1 fruit fly cellular context compared by ENCODE assay signal in genomic region chr3R:14288669-14289383, dm6.
TF ChIP-seq lines count a peak whose summit lies in the region.

red (plus strand) TSS chr3R:14289071.

TF ChIP-seq in whole organism, embryonic, 481 proteins besides CTCF, POLR2A, EP300 and RAD21 (continued from another document and continues in another):
- no peak for TF ChIP-seq gfzf (GFP tag; optimal IDR thresholded peaks at IDR 0.05; lab: Kevin White, UChicago)
- TF ChIP-seq Elba2 (GFP tag; optimal IDR thresholded peaks at IDR 0.05; lab: Kevin White, UChicago), result no peak
- no peak for TF ChIP-seq ato (GFP tag; IDR thresholded peaks at IDR 0.05; lab: Robert Waterston, UW; ENCODE audit: partially characterized antibody)
- no peak for TF ChIP-seq Atf3 (GFP tag; optimal IDR thresholded peaks at IDR 0.05; lab: Kevin White, UChicago)
- no peak for TF ChIP-seq kah (GFP tag; optimal IDR thresholded peaks at IDR 0.05; lab: Kevin White, UChicago)
- TF ChIP-seq sr (GFP tag; IDR thresholded peaks at IDR 0.05; lab: Robert Waterston, UW), result no peak
- TF ChIP-seq vfl (GFP tag; optimal IDR thresholded peaks at IDR 0.05; lab: Kevin White, UChicago), result no peak
- peak; percentile 64; the same call in 2 of the 3 replicates for TF ChIP-seq ci (GFP tag; IDR thresholded peaks at IDR 0.05; lab: Robert Waterston, UW)
- peak; percentile 96 for TF ChIP-seq exex (tag; optimal IDR thresholded peaks at IDR 0.05; lab: Kevin White, UChicago)
- no peak for TF ChIP-seq CG10959 (GFP tag; IDR thresholded peaks at IDR 0.05; lab: Robert Waterston, UW)
- TF ChIP-seq Ssrp (tag; optimal IDR thresholded peaks at IDR 0.05; lab: Kevin White, UChicago), result peak; percentile 62
- no peak for TF ChIP-seq Opbp (GFP tag; IDR thresholded peaks at IDR 0.05; lab: Robert Waterston, UW; ENCODE audit: partially characterized antibody)
- peak; percentile 68 for TF ChIP-seq scrt (GFP tag; optimal IDR thresholded peaks at IDR 0.05; lab: Kevin White, UChicago)
- TF ChIP-seq Mad (GFP tag; optimal IDR thresholded peaks at IDR 0.05; lab: Kevin White, UChicago), result peak; percentile 30
- TF ChIP-seq CG9797 (GFP tag; optimal IDR thresholded peaks at IDR 0.05; lab: Kevin White, UChicago), result no peak
- TF ChIP-seq insv (GFP tag; optimal IDR thresholded peaks at IDR 0.05; lab: Kevin White, UChicago), result no peak
- TF ChIP-seq Spps (tag; optimal IDR thresholded peaks at IDR 0.05; lab: Kevin White, UChicago), result no peak
- peak; percentile 69 for TF ChIP-seq CG30403 (GFP tag; optimal IDR thresholded peaks at IDR 0.05; lab: Kevin White, UChicago)
- TF ChIP-seq CG6683 (GFP tag; optimal IDR thresholded peaks at IDR 0.05; lab: Kevin White, UChicago), result peak; percentile 45
- peak; percentile 44; the same call in 1 of the 2 replicates for TF ChIP-seq CG4404 (GFP tag; IDR thresholded peaks at IDR 0.05; lab: Robert Waterston, UW)
- TF ChIP-seq nom (GFP tag; optimal IDR thresholded peaks at IDR 0.05; lab: Kevin White, UChicago), result peak; percentile 69
- no peak for TF ChIP-seq Sry-δ (GFP tag; optimal IDR thresholded peaks at IDR 0.05; lab: Kevin White, UChicago)
- peak; percentile 74 for TF ChIP-seq gsb (GFP tag; IDR thresholded peaks at IDR 0.05; lab: Robert Waterston, UW)
- TF ChIP-seq cwo (GFP tag; optimal IDR thresholded peaks at IDR 0.05; lab: Kevin White, UChicago), result peak; percentile 87
- peak; percentile 58 for TF ChIP-seq CG17328 (GFP tag; IDR thresholded peaks at IDR 0.05; lab: Robert Waterston, UW)
- peak; percentile 31 for TF ChIP-seq cg (GFP tag; optimal IDR thresholded peaks at IDR 0.05; lab: Kevin White, UChicago)
- peak; percentile 49 for TF ChIP-seq NK7.1 (GFP tag; optimal IDR thresholded peaks at IDR 0.05; lab: Kevin White, UChicago)
- peak; percentile 79 for TF ChIP-seq vvl (GFP tag; IDR thresholded peaks at IDR 0.05; lab: Robert Waterston, UW)
- no peak for TF ChIP-seq TFAM (GFP tag; optimal IDR thresholded peaks at IDR 0.05; lab: Kevin White, UChicago)
- no peak for TF ChIP-seq CG6654 (GFP tag; optimal IDR thresholded peaks at IDR 0.05; lab: Kevin White, UChicago)
- TF ChIP-seq sisA (GFP tag; IDR thresholded peaks at IDR 0.05; lab: Robert Waterston, UW), result peak; percentile 70
- TF ChIP-seq Dek (tag; optimal IDR thresholded peaks at IDR 0.05; lab: Kevin White, UChicago), result peak; percentile 62
- peak; percentile 57 for TF ChIP-seq CG12104 (GFP tag; optimal IDR thresholded peaks at IDR 0.05; lab: Kevin White, UChicago)
- peak; percentile 54 for TF ChIP-seq tup (GFP tag; optimal IDR thresholded peaks at IDR 0.05; lab: Kevin White, UChicago)
- no peak for TF ChIP-seq knrl (GFP tag; IDR thresholded peaks at IDR 0.05; lab: Robert Waterston, UW; ENCODE audit: partially characterized antibody)
- TF ChIP-seq rib (GFP tag; IDR thresholded peaks at IDR 0.05; lab: Robert Waterston, UW), result no peak; the same call in 1 of the 2 replicates
- 0 out of 2 replicates have a peak, but pooled peaks have one; percentile 9 for TF ChIP-seq sens-2 (GFP tag; IDR thresholded peaks at IDR 0.05; lab: Robert Waterston, UW)
- peak; percentile 70 for TF ChIP-seq ttk (GFP tag; IDR thresholded peaks at IDR 0.05; lab: Robert Waterston, UW)
- TF ChIP-seq CG30020 (tag; optimal IDR thresholded peaks at IDR 0.05; lab: Kevin White, UChicago), result no peak
- TF ChIP-seq CG10979 (tag; optimal IDR thresholded peaks at IDR 0.05; lab: Kevin White, UChicago), result peak; percentile 68
- TF ChIP-seq vnd (GFP tag; IDR thresholded peaks at IDR 0.05; lab: Robert Waterston, UW; ENCODE audit: partially characterized antibody), result no peak
- no peak for TF ChIP-seq so (GFP tag; IDR thresholded peaks at IDR 0.05; lab: Robert Waterston, UW)
- TF ChIP-seq pfk (GFP tag; optimal IDR thresholded peaks at IDR 0.05; lab: Kevin White, UChicago), result peak; percentile 13
- peak; percentile 44 for TF ChIP-seq MTF-1 (GFP tag; optimal IDR thresholded peaks at IDR 0.05; lab: Kevin White, UChicago; ENCODE audit: borderline replicate concordance)
- TF ChIP-seq CG7928 (GFP tag; optimal IDR thresholded peaks at IDR 0.05; lab: Kevin White, UChicago), result peak; percentile 29
- peak; percentile 4 for TF ChIP-seq cato (GFP tag; optimal IDR thresholded peaks at IDR 0.05; lab: Kevin White, UChicago; ENCODE audit: borderline replicate concordance)
- TF ChIP-seq sob (GFP tag; IDR thresholded peaks at IDR 0.05; lab: Robert Waterston, UW), result peak; percentile 77
- no peak for TF ChIP-seq CG17186 (GFP tag; optimal IDR thresholded peaks at IDR 0.05; lab: Kevin White, UChicago)
- peak; percentile 82 for TF ChIP-seq HHEX (GFP tag; optimal IDR thresholded peaks at IDR 0.05; lab: Kevin White, UChicago)
- TF ChIP-seq CG7745 (tag; optimal IDR thresholded peaks at IDR 0.05; lab: Kevin White, UChicago), result no peak
- peak; percentile 50 for TF ChIP-seq CG9609 (GFP tag; optimal IDR thresholded peaks at IDR 0.05; lab: Kevin White, UChicago)
- no peak for TF ChIP-seq CG3065 (GFP tag; optimal IDR thresholded peaks at IDR 0.05; lab: Kevin White, UChicago)
- peak; percentile 24 for TF ChIP-seq CG2116 (GFP tag; optimal IDR thresholded peaks at IDR 0.05; lab: Kevin White, UChicago)
- peak; percentile 19; the same call in 1 of the 2 replicates for TF ChIP-seq chm (GFP tag; IDR thresholded peaks at IDR 0.05; lab: Robert Waterston, UW)
- peak; percentile 62 for TF ChIP-seq zfh2 (GFP tag; optimal IDR thresholded peaks at IDR 0.05; lab: Kevin White, UChicago)
- TF ChIP-seq eyg (GFP tag; optimal IDR thresholded peaks at IDR 0.05; lab: Kevin White, UChicago), result no peak
- TF ChIP-seq Drgx (GFP tag; IDR thresholded peaks at IDR 0.05; lab: Robert Waterston, UW), result peak; percentile 59
- TF ChIP-seq Sry-β (GFP tag; optimal IDR thresholded peaks at IDR 0.05; lab: Kevin White, UChicago), result no peak
- no peak for TF ChIP-seq p53 (GFP tag; optimal IDR thresholded peaks at IDR 0.05; lab: Kevin White, UChicago)
- peak; percentile 27 for TF ChIP-seq CrebB (tag; optimal IDR thresholded peaks at IDR 0.05; lab: Kevin White, UChicago)
- TF ChIP-seq CG2202 (tag; optimal IDR thresholded peaks at IDR 0.05; lab: Kevin White, UChicago), result peak; percentile 9
- peak; percentile 71 for TF ChIP-seq H2.0 (GFP tag; IDR thresholded peaks at IDR 0.05; lab: Robert Waterston, UW)
- peak; percentile 51; the same call in 1 of the 2 replicates for TF ChIP-seq E2f2 (GFP tag; IDR thresholded peaks at IDR 0.05; lab: Robert Waterston, UW)
- no peak; the same call in 2 of the 3 replicates for TF ChIP-seq CG6791 (GFP tag; IDR thresholded peaks at IDR 0.05; lab: Robert Waterston, UW; ENCODE audit: partially characterized antibody)
- TF ChIP-seq Hmr (GFP tag; optimal IDR thresholded peaks at IDR 0.05; lab: Kevin White, UChicago), result peak; percentile 70
- TF ChIP-seq CG2712 (tag; optimal IDR thresholded peaks at IDR 0.05; lab: Kevin White, UChicago), result peak; percentile 73
- TF ChIP-seq lmd (GFP tag; IDR thresholded peaks at IDR 0.05; lab: Robert Waterston, UW), result peak; percentile 76
- TF ChIP-seq CG1529 (GFP tag; optimal IDR thresholded peaks at IDR 0.05; lab: Kevin White, UChicago), result peak; percentile 63
- TF ChIP-seq kay (GFP tag; optimal IDR thresholded peaks at IDR 0.05; lab: Kevin White, UChicago), result no peak
- TF ChIP-seq CG7963 (GFP tag; IDR thresholded peaks at IDR 0.05; lab: Robert Waterston, UW; ENCODE audit: partially characterized antibody), result no peak
- no peak for TF ChIP-seq hth (optimal IDR thresholded peaks at IDR 0.05; lab: Kevin White, UChicago)
- peak; percentile 45 for TF ChIP-seq fd64A (GFP tag; optimal IDR thresholded peaks at IDR 0.05; lab: Kevin White, UChicago)
- peak in 1 of 3 experiments; percentile 35 for TF ChIP-seq lola (GFP tag; optimal IDR thresholded peaks at IDR 0.05; lab: Kevin White, UChicago)
- peak; percentile 45 for TF ChIP-seq CG15601 (tag; optimal IDR thresholded peaks at IDR 0.05; lab: Kevin White, UChicago)
- TF ChIP-seq CG8765 (GFP tag; IDR thresholded peaks at IDR 0.05; lab: Robert Waterston, UW), result no peak
- peak; percentile 44 for TF ChIP-seq tin (GFP tag; optimal IDR thresholded peaks at IDR 0.05; lab: Kevin White, UChicago)
- TF ChIP-seq Bgb (GFP tag; IDR thresholded peaks at IDR 0.05; lab: Robert Waterston, UW; ENCODE audit: partially characterized antibody), result no peak
- TF ChIP-seq unpg (GFP tag; optimal IDR thresholded peaks at IDR 0.05; lab: Kevin White, UChicago), result peak; percentile 66
- peak; percentile 7; the same call in 1 of the 3 replicates for TF ChIP-seq CG34422 (GFP tag; IDR thresholded peaks at IDR 0.05; lab: Robert Waterston, UW)
- TF ChIP-seq sens (GFP tag; lab: Kevin White, UChicago), result peak; percentile 91
- peak; percentile 43 for TF ChIP-seq pros (GFP tag; optimal IDR thresholded peaks at IDR 0.05; lab: Kevin White, UChicago)
- TF ChIP-seq CHES-1-like (GFP tag; optimal IDR thresholded peaks at IDR 0.05; lab: Kevin White, UChicago), result no peak
- peak; percentile 65 for TF ChIP-seq Six4 (GFP tag; optimal IDR thresholded peaks at IDR 0.05; lab: Kevin White, UChicago)
- TF ChIP-seq CG10321 (GFP tag; IDR thresholded peaks at IDR 0.05; lab: Robert Waterston, UW), result no peak
- TF ChIP-seq pan (optimal IDR thresholded peaks at IDR 0.05; lab: Kevin White, UChicago), result no peak
- TF ChIP-seq pan (GFP tag; optimal IDR thresholded peaks at IDR 0.05 in 1 of 2, IDR thresholded peaks at IDR 0.05 in 1 of 2), result peak in 1 of 2 experiments; percentile 79
- peak; percentile 75 for TF ChIP-seq Oli (tag; optimal IDR thresholded peaks at IDR 0.05; lab: Kevin White, UChicago)
- peak; percentile 17 for TF ChIP-seq CG9876 (GFP tag; optimal IDR thresholded peaks at IDR 0.05; lab: Kevin White, UChicago)
- peak; percentile 79 for TF ChIP-seq CG7556 (GFP tag; optimal IDR thresholded peaks at IDR 0.05; lab: Kevin White, UChicago)
- TF ChIP-seq CG15696 (tag; optimal IDR thresholded peaks at IDR 0.05; lab: Kevin White, UChicago), result peak; percentile 27
- peak; percentile 21 for TF ChIP-seq CG1792 (GFP tag; optimal IDR thresholded peaks at IDR 0.05; lab: Kevin White, UChicago)
- TF ChIP-seq dimm (GFP tag; IDR thresholded peaks at IDR 0.05; lab: Robert Waterston, UW), result no peak
- peak; percentile 83 for TF ChIP-seq Meics (GFP tag; optimal IDR thresholded peaks at IDR 0.05; lab: Kevin White, UChicago)
- peak; percentile 80 for TF ChIP-seq slbo (GFP tag; IDR thresholded peaks at IDR 0.05; lab: Robert Waterston, UW)
- peak; percentile 10; the same call in 1 of the 2 replicates for TF ChIP-seq amos (GFP tag; IDR thresholded peaks at IDR 0.05; lab: Robert Waterston, UW; ENCODE audit: partially characterized antibody)
- peak; percentile 15 for TF ChIP-seq CG3407 (GFP tag; optimal IDR thresholded peaks at IDR 0.05; lab: Kevin White, UChicago)
- TF ChIP-seq toy (GFP tag; IDR thresholded peaks at IDR 0.05; lab: Robert Waterston, UW), result peak; percentile 63; the same call in 1 of the 2 replicates
- TF ChIP-seq en (GFP tag; optimal IDR thresholded peaks at IDR 0.05; lab: Kevin White, UChicago), result no peak
- TF ChIP-seq ftz-f1 (GFP tag; optimal IDR thresholded peaks at IDR 0.05; lab: Kevin White, UChicago), result no peak
- TF ChIP-seq Fer1 (GFP tag; optimal IDR thresholded peaks at IDR 0.05; lab: Kevin White, UChicago), result peak; percentile 85
- TF ChIP-seq Xrp1 (GFP tag; IDR thresholded peaks at IDR 0.05; lab: Robert Waterston, UW), result peak; percentile 74
- no peak for TF ChIP-seq BEAF-32 (GFP tag; optimal IDR thresholded peaks at IDR 0.05; lab: Kevin White, UChicago)
- peak; percentile 24 for TF ChIP-seq tx (GFP tag; optimal IDR thresholded peaks at IDR 0.05; lab: Kevin White, UChicago)
- peak; percentile 49 for TF ChIP-seq al (GFP tag; IDR thresholded peaks at IDR 0.05; lab: Robert Waterston, UW)
- TF ChIP-seq cad (GFP tag; optimal IDR thresholded peaks at IDR 0.05; lab: Kevin White, UChicago), result no peak
- no peak for TF ChIP-seq pita (GFP tag; optimal IDR thresholded peaks at IDR 0.05; lab: Kevin White, UChicago)
- TF ChIP-seq HmgZ (tag; optimal IDR thresholded peaks at IDR 0.05; lab: Kevin White, UChicago), result peak; percentile 79
- TF ChIP-seq CG3995 (GFP tag; optimal IDR thresholded peaks at IDR 0.05; lab: Kevin White, UChicago), result peak; percentile 83
- peak; percentile 55 for TF ChIP-seq nerfin-1 (tag; optimal IDR thresholded peaks at IDR 0.05; lab: Kevin White, UChicago)
- peak; percentile 58 for TF ChIP-seq CG17829 (tag; optimal IDR thresholded peaks at IDR 0.05; lab: Kevin White, UChicago)
- TF ChIP-seq ash1 (GFP tag; optimal IDR thresholded peaks at IDR 0.05; lab: Kevin White, UChicago), result no peak
- TF ChIP-seq CG16813 (GFP tag; IDR thresholded peaks at IDR 0.05; lab: Robert Waterston, UW; ENCODE audit: partially characterized antibody), result no peak
- no peak for TF ChIP-seq stwl (tag; optimal IDR thresholded peaks at IDR 0.05; lab: Kevin White, UChicago)
- TF ChIP-seq emc (GFP tag; optimal IDR thresholded peaks at IDR 0.05; lab: Kevin White, UChicago), result peak; percentile 30
- no peak for TF ChIP-seq Usf (GFP tag; optimal IDR thresholded peaks at IDR 0.05; lab: Kevin White, UChicago)
- peak; percentile 50 for TF ChIP-seq crc (GFP tag; optimal IDR thresholded peaks at IDR 0.05; lab: Kevin White, UChicago)
- TF ChIP-seq MBD-R2 (GFP tag; IDR thresholded peaks at IDR 0.05; lab: Robert Waterston, UW), result peak; percentile 50; the same call in 1 of the 2 replicates
- peak; percentile 49; the same call in 1 of the 2 replicates for TF ChIP-seq dati (GFP tag; IDR thresholded peaks at IDR 0.05; lab: Robert Waterston, UW)
- TF ChIP-seq CG1647 (GFP tag; optimal IDR thresholded peaks at IDR 0.05; lab: Kevin White, UChicago), result no peak
- peak; percentile 51; the same call in 1 of the 2 replicates for TF ChIP-seq ham (GFP tag; IDR thresholded peaks at IDR 0.05; lab: Robert Waterston, UW)
- peak; percentile 76 for TF ChIP-seq CG15514 (GFP tag; optimal IDR thresholded peaks at IDR 0.05; lab: Kevin White, UChicago)
- TF ChIP-seq Side (GFP tag; optimal IDR thresholded peaks at IDR 0.05; lab: Kevin White, UChicago), result no peak
- peak; percentile 75 for TF ChIP-seq CG12391 (tag; optimal IDR thresholded peaks at IDR 0.05; lab: Kevin White, UChicago)
- peak; percentile 90 for TF ChIP-seq CG18599 (GFP tag; optimal IDR thresholded peaks at IDR 0.05; lab: Kevin White, UChicago)
- peak; percentile 51 for TF ChIP-seq Bteb2 (GFP tag; optimal IDR thresholded peaks at IDR 0.05; lab: Kevin White, UChicago)
- peak; percentile 53 for TF ChIP-seq trem (tag; optimal IDR thresholded peaks at IDR 0.05; lab: Kevin White, UChicago)
- TF ChIP-seq CG14014 (GFP tag; IDR thresholded peaks at IDR 0.05; lab: Robert Waterston, UW), result peak; percentile 80
- TF ChIP-seq CG4730 (GFP tag; IDR thresholded peaks at IDR 0.05; lab: Robert Waterston, UW), result 0 out of 2 replicates have a peak, but pooled peaks have one; percentile 37
- peak; percentile 67 for TF ChIP-seq CG9817 (tag; optimal IDR thresholded peaks at IDR 0.05; lab: Kevin White, UChicago)
- no peak for TF ChIP-seq zf30C (GFP tag; optimal IDR thresholded peaks at IDR 0.05; lab: Kevin White, UChicago)
- TF ChIP-seq Mes4 (GFP tag; optimal IDR thresholded peaks at IDR 0.05; lab: Kevin White, UChicago), result no peak
